Fruit fly (Drosophila melanogaster) whole organism, embryonic: Measurements from ENCODE around the gene CG9114.
A peak's percentile ranks its signal among the peaks of the same experiment; 100 is the strongest.

Experiments used
- ATbp ChIP-seq: fragments of 200-800 bp; sonication (Bioruptor generic); optimal IDR thresholded peaks from 2 replicates; lab custom pipeline; 2017; ENCODE audit warnings: missing biosample characterization, mild to moderate bottlenecking, missing genetic modification characterization, missing genetic modification reagents
- Atf3 ChIP-seq: fragments of 200-800 bp; sonication (Bioruptor generic); optimal IDR thresholded peaks from 3 replicates; lab custom pipeline; 2016; ENCODE audit warnings: missing biosample characterization, missing genetic modification characterization
- B-H2 ChIP-seq: fragments of 200-800 bp; sonication (Bioruptor generic); optimal IDR thresholded peaks from 2 replicates; lab custom pipeline; 2018; ENCODE audit warnings: missing biosample characterization, mild to moderate bottlenecking, missing genetic modification characterization
- Blimp-1 ChIP-seq: fragments of 200-800 bp; sonication (Bioruptor generic); optimal IDR thresholded peaks from 3 replicates; lab custom pipeline; 2018; ENCODE audit warnings: missing biosample characterization, missing genetic modification characterization, mild to moderate bottlenecking, moderate library complexity, missing genetic modification reagents
- CG10267 ChIP-seq: fragments of 200-800 bp; sonication (Bioruptor generic); optimal IDR thresholded peaks from 2 replicates; lab custom pipeline; 2018; ENCODE audit warnings: missing biosample characterization, mild to moderate bottlenecking, missing genetic modification characterization, moderate library complexity
- CG10979 ChIP-seq: fragments of 200-800 bp; sonication (Bioruptor generic); optimal IDR thresholded peaks from 2 replicates; lab custom pipeline; 2018; ENCODE audit warnings: missing biosample characterization, mild to moderate bottlenecking, missing genetic modification characterization, moderate library complexity
- CG11504 ChIP-seq: fragments of 200-800 bp; sonication (Bioruptor generic); optimal IDR thresholded peaks from 3 replicates; lab custom pipeline; 2019; ENCODE audit warnings: missing biosample characterization, mild to moderate bottlenecking, missing genetic modification characterization, moderate library complexity
- CG1233 ChIP-seq: fragments of 200-800 bp; sonication (Bioruptor generic); optimal IDR thresholded peaks from 4 replicates; lab custom pipeline; 2018; ENCODE audit warnings: missing biosample characterization, mild to moderate bottlenecking, missing genetic modification characterization
- CG12391 ChIP-seq: fragments of 200-800 bp; sonication (Bioruptor generic); optimal IDR thresholded peaks from 3 replicates; lab custom pipeline; 2018; ENCODE audit warnings: missing biosample characterization, mild to moderate bottlenecking, missing genetic modification characterization, moderate library complexity
- CG12659 ChIP-seq: fragments of 200-800 bp; sonication (Bioruptor generic); optimal IDR thresholded peaks from 3 replicates; lab custom pipeline; 2017; ENCODE audit warnings: mild to moderate bottlenecking, missing biosample characterization, missing genetic modification reagents, missing genetic modification characterization
- CG14710 ChIP-seq: fragments of 200-800 bp; sonication (Bioruptor generic); optimal IDR thresholded peaks from 3 replicates; lab custom pipeline; 2019; ENCODE audit warnings: missing biosample characterization, mild to moderate bottlenecking, missing genetic modification characterization, moderate library complexity
- CG15601 ChIP-seq: fragments of 200-800 bp; sonication (Bioruptor generic); optimal IDR thresholded peaks from 3 replicates; lab custom pipeline; 2019; ENCODE audit warnings: missing biosample characterization, mild to moderate bottlenecking, missing genetic modification characterization, moderate library complexity
- CG17359 ChIP-seq: fragments of 200-800 bp; sonication (Bioruptor generic); optimal IDR thresholded peaks from 3 replicates; lab custom pipeline; 2018; ENCODE audit warnings: missing biosample characterization, mild to moderate bottlenecking, missing genetic modification characterization, moderate library complexity
- CG17361 ChIP-seq: fragments of 200-800 bp; sonication (Bioruptor generic); IDR thresholded peaks from 3 replicates; pipeline ENCODE4 v1.3.6; 2022; ENCODE audit warnings: missing biosample characterization, missing genetic modification characterization
- CG18262 ChIP-seq: fragments of 200-800 bp; optimal IDR thresholded peaks from 3 replicates; lab custom pipeline; 2019; ENCODE audit warnings: missing biosample characterization, mild to moderate bottlenecking, missing genetic modification characterization, moderate library complexity
- CG2678 ChIP-seq: fragments of 200-800 bp; sonication (Bioruptor generic); optimal IDR thresholded peaks from 3 replicates; lab custom pipeline; 2019; ENCODE audit warnings: missing biosample characterization, mild to moderate bottlenecking, missing genetic modification characterization, moderate library complexity
- CG2712 ChIP-seq: fragments of 200-800 bp; optimal IDR thresholded peaks from 3 replicates; lab custom pipeline; 2019; ENCODE audit warnings: missing biosample characterization, mild to moderate bottlenecking, missing genetic modification characterization, moderate library complexity
- CG30020 ChIP-seq: fragments of 200-800 bp; optimal IDR thresholded peaks from 2 replicates; lab custom pipeline; 2019; ENCODE audit warnings: missing biosample characterization, mild to moderate bottlenecking, missing genetic modification characterization, moderate library complexity
- CG30403 ChIP-seq: fragments of 200-800 bp; sonication (Bioruptor generic); optimal IDR thresholded peaks from 3 replicates; lab custom pipeline; 2016; ENCODE audit warnings: missing biosample characterization, missing genetic modification characterization
- CG31441 ChIP-seq: fragments of 200-800 bp; sonication (Bioruptor generic); IDR thresholded peaks from 2 replicates; pipeline ENCODE4 v1.3.6; 2022; ENCODE audit warnings: missing biosample characterization, missing genetic modification characterization
- CG3281 ChIP-seq: fragments of 200-800 bp; sonication (Bioruptor generic); optimal IDR thresholded peaks from 3 replicates; lab custom pipeline; 2017; ENCODE audit warnings: missing biosample characterization, mild to moderate bottlenecking, missing genetic modification characterization
- CG4360 ChIP-seq: fragments of 200-800 bp; sonication (Bioruptor generic); IDR thresholded peaks from 2 replicates; pipeline ENCODE4 v1.3.6; 2022; ENCODE audit warnings: missing biosample characterization, missing genetic modification characterization
- CG4617 ChIP-seq: fragments of 200-800 bp; sonication (Bioruptor generic); optimal IDR thresholded peaks from 3 replicates; lab custom pipeline; 2016; ENCODE audit warnings: missing biosample characterization, missing genetic modification characterization, borderline replicate concordance
- CG7556 ChIP-seq: fragments of 200-800 bp; sonication (Bioruptor generic); optimal IDR thresholded peaks from 2 replicates; lab custom pipeline; 2017; ENCODE audit warnings: missing biosample characterization, mild to moderate bottlenecking, missing genetic modification characterization
- CG7839 ChIP-seq: fragments of 200-800 bp; sonication (Bioruptor generic); optimal IDR thresholded peaks from 3 replicates; lab custom pipeline; 2018; ENCODE audit warnings: missing biosample characterization, mild to moderate bottlenecking, missing genetic modification characterization, moderate library complexity
- CG8388 ChIP-seq: fragments of 200-800 bp; sonication (Bioruptor generic); optimal IDR thresholded peaks from 2 replicates; lab custom pipeline; 2019; ENCODE audit warnings: missing biosample characterization, mild to moderate bottlenecking, missing genetic modification characterization, moderate library complexity
- CoRest ChIP-seq: fragments of 200-800 bp; sonication (Bioruptor generic); optimal IDR thresholded peaks from 3 replicates; lab custom pipeline; 2018; ENCODE audit warnings: missing biosample characterization, mild to moderate bottlenecking, missing genetic modification characterization, moderate library complexity
- Ets65A ChIP-seq: fragments of 200-800 bp; sonication (Bioruptor generic); peaks from one replicate; lab custom pipeline; 2016; ENCODE audit warnings: missing biosample characterization, missing genetic modification characterization
- Hr51 ChIP-seq, 2 experiments: fragments of 200-800 bp; sonication (Bioruptor generic); optimal IDR thresholded peaks; 2 replicates in 1 of 2; 3 replicates in 1 of 2; lab custom pipeline; 2016 to 2018; ENCODE audit warnings: missing biosample characterization in 2 of 2, missing genetic modification characterization in 2 of 2, mild to moderate bottlenecking in 1 of 2, moderate library complexity in 1 of 2
- Opbp ChIP-seq: fragments of 200-800 bp; sonication (Bioruptor generic); IDR thresholded peaks from 3 replicates; pipeline ENCODE4 v1.3.6; 2022; ENCODE audit warnings: missing biosample characterization, missing genetic modification characterization; ENCODE audit not compliant: partially characterized antibody
- Sox100B ChIP-seq: fragments of 200-800 bp; sonication (Bioruptor generic); optimal IDR thresholded peaks from 3 replicates; lab custom pipeline; 2018; ENCODE audit warnings: missing biosample characterization, mild to moderate bottlenecking, missing genetic modification characterization
- Sox102F ChIP-seq: fragments of 200-800 bp; sonication (Bioruptor generic); optimal IDR thresholded peaks from 2 replicates; lab custom pipeline; 2018; ENCODE audit warnings: missing biosample characterization, mild to moderate bottlenecking, missing genetic modification characterization, moderate library complexity
- Sry-δ ChIP-seq: fragments of 200-800 bp; sonication (Bioruptor generic); optimal IDR thresholded peaks from 2 replicates; lab custom pipeline; 2016; ENCODE audit warnings: missing biosample characterization, missing genetic modification characterization
- Ssrp ChIP-seq: fragments of 200-800 bp; sonication (Bioruptor generic); optimal IDR thresholded peaks from 2 replicates; lab custom pipeline; 2018; ENCODE audit warnings: missing biosample characterization, mild to moderate bottlenecking, missing genetic modification characterization, moderate library complexity
- bsh ChIP-seq, 2 experiments: fragments of 200-800 bp; sonication (Bioruptor generic); optimal IDR thresholded peaks; 2 replicates each; lab custom pipeline; 2017 to 2018; ENCODE audit warnings: mild to moderate bottlenecking in 2 of 2, missing biosample characterization in 2 of 2, missing genetic modification characterization in 2 of 2, moderate library complexity in 1 of 2
- dmrt11E ChIP-seq: fragments of 200-800 bp; sonication (Bioruptor generic); optimal IDR thresholded peaks from 3 replicates; lab custom pipeline; 2018; ENCODE audit warnings: missing biosample characterization, mild to moderate bottlenecking, missing genetic modification characterization, moderate library complexity
- dmrt99B ChIP-seq: fragments of 200-800 bp; sonication (Bioruptor generic); optimal IDR thresholded peaks from 2 replicates; lab custom pipeline; 2018; ENCODE audit warnings: missing biosample characterization, mild to moderate bottlenecking, missing genetic modification characterization, moderate library complexity
- gcm2 ChIP-seq: fragments of 200-800 bp; sonication (Bioruptor generic); optimal IDR thresholded peaks from 2 replicates; lab custom pipeline; 2016; ENCODE audit warnings: missing biosample characterization, missing genetic modification characterization
- gem ChIP-seq: fragments of 200-800 bp; sonication (Bioruptor generic); optimal IDR thresholded peaks from 2 replicates; lab custom pipeline; 2019; ENCODE audit warnings: missing biosample characterization, mild to moderate bottlenecking, missing genetic modification characterization, moderate library complexity
- gt ChIP-seq: fragments of 200-800 bp; sonication (Bioruptor generic); IDR thresholded peaks from 2 replicates; pipeline ENCODE4 v1.3.6; 2022; ENCODE audit warnings: missing biosample characterization, missing genetic modification characterization
- lab ChIP-seq: fragments of 200-800 bp; sonication (Bioruptor generic); optimal IDR thresholded peaks from 3 replicates; lab custom pipeline; 2017; ENCODE audit warnings: missing biosample characterization, missing genetic modification characterization, mild to moderate bottlenecking, moderate library complexity, missing genetic modification reagents
- maf-S ChIP-seq: fragments of 200-800 bp; sonication (Bioruptor generic); optimal IDR thresholded peaks from 2 replicates; lab custom pipeline; 2016; ENCODE audit warnings: missing biosample characterization, missing genetic modification characterization
- nmo ChIP-seq: fragments of 200-800 bp; sonication (Bioruptor generic); optimal IDR thresholded peaks from 2 replicates; lab custom pipeline; 2018; ENCODE audit warnings: missing biosample characterization, mild to moderate bottlenecking, missing genetic modification characterization, moderate library complexity
- phol ChIP-seq: fragments of 200-800 bp; sonication (Bioruptor generic); optimal IDR thresholded peaks from 3 replicates; lab custom pipeline; 2018; ENCODE audit warnings: missing biosample characterization, mild to moderate bottlenecking, missing genetic modification characterization, moderate library complexity
- pnt ChIP-seq: fragments of 200-800 bp; sonication (Bioruptor generic); optimal IDR thresholded peaks from 3 replicates; lab custom pipeline; 2016; ENCODE audit warnings: missing biosample characterization, missing genetic modification characterization
- slbo ChIP-seq: fragments of 200-800 bp; sonication (Bioruptor generic); IDR thresholded peaks from 2 replicates; pipeline ENCODE4 v1.3.6; 2022; ENCODE audit warnings: missing biosample characterization, missing genetic modification characterization
- sqz ChIP-seq: fragments of 200-800 bp; sonication (Bioruptor generic); optimal IDR thresholded peaks from 3 replicates; lab custom pipeline; 2018; ENCODE audit warnings: missing biosample characterization, mild to moderate bottlenecking, missing genetic modification characterization
- tx ChIP-seq: fragments of 200-800 bp; sonication (Bioruptor generic); optimal IDR thresholded peaks from 2 replicates; lab custom pipeline; 2016; ENCODE audit warnings: missing biosample characterization, missing genetic modification characterization

The CG9114 gene

dm6 chrX:15364467-15364866 is 31.5 kb upstream of the CG9114 start (continued):
- TF ChIP-seq dmrt11E (tag; lab: Kevin White, UChicago), result peak; percentile 42
- TF ChIP-seq CG10267, result peak; percentile 32
- no peak for TF ChIP-seq Opbp
- TF ChIP-seq Sry-δ (GFP tag; lab: Kevin White, UChicago), result no peak
- no peak for TF ChIP-seq CG4617 (GFP tag; lab: Kevin White, UChicago)
- TF ChIP-seq maf-S, result no peak
- peak; percentile 31 for TF ChIP-seq CG15601
- TF ChIP-seq CG3281 (GFP tag; lab: Kevin White, UChicago), result peak; percentile 2

- TF ChIP-seq Blimp-1 (GFP tag; lab: Kevin White, UChicago), result peak; percentile 37
- no peak for TF ChIP-seq gt (GFP tag; lab: Robert Waterston, UW)
- peak; percentile 53 for TF ChIP-seq CG18262 (tag; lab: Kevin White, UChicago)
- TF ChIP-seq ATbp (GFP tag; lab: Kevin White, UChicago), result peak; percentile 9
- TF ChIP-seq nmo (GFP tag; lab: Kevin White, UChicago), result peak; percentile 48
- peak; percentile 14 for TF ChIP-seq Ets65A (GFP tag; lab: Kevin White, UChicago)
- peak; percentile 28 for TF ChIP-seq CG2712 (tag; lab: Kevin White, UChicago)
- peak; percentile 3 for TF ChIP-seq CG30403 (GFP tag; lab: Kevin White, UChicago)
- peak; percentile 10 for TF ChIP-seq CG7839 (tag; lab: Kevin White, UChicago)
- peak; percentile 67 for TF ChIP-seq CG17361 (GFP tag; lab: Robert Waterston, UW)
- TF ChIP-seq bsh (GFP tag; optimal IDR thresholded peaks at IDR 0.05; lab: Kevin White, UChicago), result peak in 1 of 2 experiments; percentile 8
- no peak for TF ChIP-seq CG4360 (GFP tag; lab: Robert Waterston, UW)
- no peak for TF ChIP-seq CG1233 (GFP tag; lab: Kevin White, UChicago)
- peak; percentile 54 for TF ChIP-seq CG11504
- TF ChIP-seq CG14710 (tag; lab: Kevin White, UChicago), result peak; percentile 31
- TF ChIP-seq CG31441 (GFP tag; lab: Robert Waterston, UW), result 0 out of 2 replicates have a peak, but pooled peaks have one; percentile 12
- TF ChIP-seq CG17359 (tag; lab: Kevin White, UChicago), result peak; percentile 19
- TF ChIP-seq CG12659, result peak; percentile 6
- TF ChIP-seq Sox102F, result peak; percentile 12
- peak; percentile 41 for TF ChIP-seq gem (tag; lab: Kevin White, UChicago)
- peak; percentile 54 for TF ChIP-seq CG10979 (tag; lab: Kevin White, UChicago)
- no peak for TF ChIP-seq sqz (GFP tag; lab: Kevin White, UChicago)
- no peak for TF ChIP-seq gcm2
- peak; percentile 38 for TF ChIP-seq CoRest (tag; lab: Kevin White, UChicago)
- no peak for TF ChIP-seq tx (GFP tag; lab: Kevin White, UChicago)
- TF ChIP-seq CG10267, result peak; percentile 24
- TF ChIP-seq lab, result peak; percentile 5
- no peak for TF ChIP-seq Atf3 (GFP tag; lab: Kevin White, UChicago)
- TF ChIP-seq CG30020, result no peak
- TF ChIP-seq pnt (GFP tag; lab: Kevin White, UChicago), result no peak
- peak; percentile 45 for TF ChIP-seq CG7556
- peak; percentile 17 for TF ChIP-seq Ssrp (tag; lab: Kevin White, UChicago)
- TF ChIP-seq Hr51 (GFP tag; optimal IDR thresholded peaks at IDR 0.05; lab: Kevin White, UChicago), result peak in 1 of 2 experiments; percentile 15
- TF ChIP-seq CG12391 (tag; lab: Kevin White, UChicago), result peak; percentile 22
- peak; percentile 42 for TF ChIP-seq Sox100B (GFP tag; lab: Kevin White, UChicago)
- peak; percentile 55 for TF ChIP-seq CG2678 (tag; lab: Kevin White, UChicago)
- peak; percentile 12 for TF ChIP-seq CG8388 (GFP tag; lab: Kevin White, UChicago)
- peak; percentile 11 for TF ChIP-seq dmrt11E (tag; lab: Kevin White, UChicago)
- TF ChIP-seq phol (tag; lab: Kevin White, UChicago), result peak; percentile 47
- TF ChIP-seq dmrt99B (tag; lab: Kevin White, UChicago), result peak; percentile 41
- peak; percentile 17; the same call in 1 of the 2 replicates for TF ChIP-seq slbo (GFP tag; lab: Robert Waterston, UW)
- no peak for TF ChIP-seq B-H2 (GFP tag; lab: Kevin White, UChicago)
Measured at dm6 chrX:15363649-15364048, 30.7 kb upstream of the CG9114 start.
